Fruit fly (Drosophila melanogaster): Measurements from ENCODE around the gene tws.
A peak's percentile ranks its signal among the peaks of the same experiment; 100 is the strongest.

tws gene

DNA sequence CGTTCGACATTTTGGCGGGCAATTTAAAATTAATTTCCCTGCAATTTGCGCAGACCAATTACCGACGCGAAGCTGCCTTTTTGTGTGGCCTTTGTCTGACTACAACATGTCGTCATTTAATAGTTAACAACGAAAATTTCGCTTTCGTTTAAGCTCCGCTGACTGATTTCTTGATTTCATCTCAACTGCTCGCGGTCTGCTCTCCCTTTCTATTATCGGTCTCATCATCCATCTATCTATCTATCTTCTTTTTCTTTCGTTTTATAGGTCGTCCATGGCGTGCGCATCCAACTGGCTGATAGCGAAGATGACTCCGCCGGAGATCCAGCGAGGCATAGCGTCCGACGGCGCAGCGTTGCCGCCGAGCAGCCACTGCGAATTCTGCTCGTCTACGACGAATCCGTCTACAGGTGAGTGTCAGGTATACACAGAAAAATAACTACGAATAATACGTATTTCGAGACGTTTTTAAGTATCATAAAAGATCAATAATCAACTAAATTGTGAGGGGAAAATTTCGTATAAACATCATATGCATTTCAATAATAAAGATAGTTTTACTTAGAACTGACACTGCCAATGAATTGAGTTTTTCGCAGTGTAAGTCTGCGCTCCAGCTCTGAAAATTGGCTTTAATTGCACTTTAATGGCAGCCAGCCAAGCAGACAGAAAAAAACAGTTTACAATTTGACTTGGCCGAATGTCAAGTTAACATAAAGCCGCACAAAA is 14.5 kb upstream of the tws start (continued):
- no peak for TF ChIP-seq CG16779 (tag; optimal IDR thresholded peaks at IDR 0.05)
- peak; percentile 74 for TF ChIP-seq CG8119 (GFP tag; IDR thresholded peaks at IDR 0.05)
- no peak for TF ChIP-seq CG6808 (GFP tag; optimal IDR thresholded peaks at IDR 0.05)
- TF ChIP-seq Eip75B (GFP tag; optimal IDR thresholded peaks at IDR 0.05) = peak; percentile 23
- TF ChIP-seq topi (GFP tag; optimal IDR thresholded peaks at IDR 0.05) = no peak
- no peak for TF ChIP-seq Blimp-1 (GFP tag; optimal IDR thresholded peaks at IDR 0.05)
- peak; percentile 60 for TF ChIP-seq dac (GFP tag; optimal IDR thresholded peaks at IDR 0.05)
- no peak for TF ChIP-seq CG6854 (GFP tag; optimal IDR thresholded peaks at IDR 0.05)
- no peak for TF ChIP-seq Sox14 (GFP tag; optimal IDR thresholded peaks at IDR 0.05)

DNA sequence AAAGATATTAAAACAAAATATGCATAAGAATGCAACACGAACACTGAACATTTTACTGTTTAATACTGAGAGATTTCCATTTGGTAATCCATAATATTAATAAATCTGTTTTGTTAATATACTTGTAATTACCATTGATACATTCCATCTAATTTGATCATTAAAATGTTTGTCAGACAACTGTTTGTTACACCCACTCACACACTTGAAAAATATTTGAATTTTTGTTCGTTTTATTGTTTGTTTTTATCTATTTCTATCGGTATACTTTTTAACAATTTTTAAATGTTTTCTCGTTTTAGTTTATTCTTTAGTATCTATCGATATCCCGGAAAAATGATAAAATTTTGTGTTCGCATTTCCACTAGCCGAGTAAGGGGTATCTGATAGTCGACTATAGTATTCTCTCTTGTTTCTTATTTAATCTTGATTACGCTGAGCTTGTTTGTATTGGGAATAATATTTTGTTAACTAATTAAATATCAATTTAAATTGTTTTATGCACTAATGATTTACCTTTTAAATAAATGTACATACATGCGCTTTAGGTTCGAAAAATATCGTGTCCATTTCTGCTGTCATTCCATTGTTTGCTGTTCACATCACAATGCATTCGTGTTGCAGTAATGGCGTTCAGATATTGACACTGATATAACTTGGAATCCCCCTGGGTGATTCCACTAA is 12.4 kb upstream of the tws start, which contains the start of gene CG34303:
Gene CG34303, minus strand, starts transcription at position 51 of the 684 bp plus-strand sequence.
- TF ChIP-seq Eip78C (GFP tag) = peak; percentile 27
- no peak for TF ChIP-seq Sox102F (GFP tag; optimal IDR thresholded peaks at IDR 0.05)

DNA sequence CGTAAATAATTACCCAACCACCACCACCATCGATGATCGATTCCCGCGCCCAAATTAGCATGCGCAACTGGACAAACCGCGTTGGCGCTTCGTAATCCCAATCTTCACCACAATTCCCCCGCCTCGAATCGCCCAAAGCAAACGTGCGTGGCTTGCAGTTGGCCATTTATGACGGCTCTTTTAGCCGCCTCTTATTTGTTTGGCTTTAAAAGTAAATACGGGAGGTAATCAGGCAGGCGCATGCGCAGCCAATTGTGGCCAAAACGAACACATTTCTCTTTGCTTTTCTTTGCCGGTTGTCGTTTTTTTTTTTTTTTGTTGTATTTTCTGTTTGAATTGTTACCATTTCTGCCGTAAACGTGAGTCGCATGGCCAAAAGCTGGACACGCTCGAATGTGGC is 11.0 kb upstream of the tws start:
- TF ChIP-seq achi (GFP tag; optimal IDR thresholded peaks at IDR 0.05) (no peak), fkh (GFP tag; optimal IDR thresholded peaks at IDR 0.05) (peak; percentile 37), Eip75B (GFP tag; optimal IDR thresholded peaks at IDR 0.05) (no peak), salr (GFP tag; optimal IDR thresholded peaks at IDR 0.05) (no peak), vri (GFP tag; optimal IDR thresholded peaks at IDR 0.05) (no peak)

DNA sequence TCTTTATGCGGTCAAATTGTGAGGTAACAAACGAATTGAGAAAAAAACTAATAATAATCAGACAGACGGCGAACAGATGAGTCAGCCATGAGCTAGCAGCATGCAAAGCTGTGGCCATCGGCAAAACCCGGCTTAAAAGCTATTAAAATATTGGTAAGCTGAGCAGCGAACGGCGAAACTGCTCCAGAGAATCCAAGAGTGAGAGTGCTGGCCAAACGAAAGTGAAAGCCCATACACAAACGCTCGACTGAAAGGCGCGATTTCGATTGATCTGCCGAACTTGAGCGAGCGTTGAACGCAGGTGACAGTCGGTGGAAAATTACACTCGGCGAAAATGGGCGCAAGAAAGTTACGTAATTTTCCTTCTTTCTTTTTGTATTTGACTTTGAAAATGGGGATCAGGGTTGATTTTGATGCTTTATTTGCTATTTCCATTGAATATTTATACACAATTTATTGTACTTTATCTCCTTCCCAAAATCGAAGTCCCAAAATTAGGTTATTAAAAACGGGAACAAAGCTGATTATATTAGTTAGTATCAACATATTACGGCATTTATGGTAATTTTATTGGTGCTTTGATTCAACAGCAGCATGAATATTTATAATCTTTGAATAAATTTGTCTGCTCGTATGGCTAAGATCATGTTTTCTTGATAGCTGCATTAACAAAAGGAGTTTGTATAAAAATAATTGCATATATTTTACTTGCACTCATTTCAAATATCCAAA is 10.3 kb upstream of the tws start:
- TF ChIP-seq CG10631 (GFP tag; optimal IDR thresholded peaks at IDR 0.05) (no peak), CG1621 (tag; optimal IDR thresholded peaks at IDR 0.05) (no peak), Hr39 (GFP tag; optimal IDR thresholded peaks at IDR 0.05) (no peak), CG32006 (GFP tag; optimal IDR thresholded peaks at IDR 0.05) (peak; percentile 71), spab (GFP tag; optimal IDR thresholded peaks at IDR 0.05) (no peak), lz (GFP tag; optimal IDR thresholded peaks at IDR 0.05) (no peak), achi (GFP tag; optimal IDR thresholded peaks at IDR 0.05) (no peak), CG7368 (GFP tag; optimal IDR thresholded peaks at IDR 0.05) (no peak), CG9139 (GFP tag; optimal IDR thresholded peaks at IDR 0.05) (no peak), CG6276 (GFP tag; optimal IDR thresholded peaks at IDR 0.05) (peak; percentile 32), ss (GFP tag; optimal IDR thresholded peaks at IDR 0.05) (no peak), Gug (GFP tag; IDR thresholded peaks at IDR 0.05) (no peak), Eip93F (GFP tag; optimal IDR thresholded peaks at IDR 0.05) (no peak), Lpt (GFP tag; optimal IDR thresholded peaks at IDR 0.05) (no peak), dac (GFP tag; optimal IDR thresholded peaks at IDR 0.05) (no peak), CG11762 (GFP tag; optimal IDR thresholded peaks at IDR 0.05; ENCODE audit: insufficient read depth) (no peak), Eip78C (GFP tag) (peak; percentile 41), Ets21C (GFP tag; optimal IDR thresholded peaks at IDR 0.05) (no peak), esn (GFP tag; optimal IDR thresholded peaks at IDR 0.05) (no peak), Ets96B (tag; optimal IDR thresholded peaks at IDR 0.05) (no peak), fd59A (GFP tag; optimal IDR thresholded peaks at IDR 0.05) (no peak), Sox102F (GFP tag; optimal IDR thresholded peaks at IDR 0.05) (no peak), CG3032 (tag; optimal IDR thresholded peaks at IDR 0.05) (no peak), Hr4 (GFP tag; optimal IDR thresholded peaks at IDR 0.05) (peak; percentile 56), OdsH (GFP tag; optimal IDR thresholded peaks at IDR 0.05) (no peak), CG11902 (GFP tag; optimal IDR thresholded peaks at IDR 0.05) (no peak), CG16779 (tag; optimal IDR thresholded peaks at IDR 0.05) (no peak), salr (GFP tag; optimal IDR thresholded peaks at IDR 0.05) (no peak), svp (GFP tag) (peak; percentile 33), Sox15 (GFP tag; optimal IDR thresholded peaks at IDR 0.05) (no peak), CG15336 (GFP tag; IDR thresholded peaks at IDR 0.05) (no peak), Hr38 (GFP tag; optimal IDR thresholded peaks at IDR 0.05) (no peak), Blimp-1 (GFP tag; optimal IDR thresholded peaks at IDR 0.05) (peak; percentile 78), CG3919 (GFP tag; optimal IDR thresholded peaks at IDR 0.05) (no peak)

Measured in whole organism, prepupa.